Worm (Caenorhabditis elegans) whole organism, early embryonic: Measurements from ENCODE around the gene col-117.

Experiments
- B0310.2 ChIP-seq: sonication (generic microtip); optimal IDR thresholded peaks from 2 replicates; lab custom pipeline; 2016; ENCODE audit warnings: mild to moderate bottlenecking, missing genetic modification characterization, missing compliant biosample characterization
- F13C5.2 ChIP-seq: sonication (generic microtip); optimal IDR thresholded peaks from 2 replicates; lab custom pipeline; 2017; ENCODE audit warnings: mild to moderate bottlenecking, missing genetic modification characterization, inconsistent platforms, missing compliant biosample characterization
- aly-1 ChIP-seq: sonication (generic microtip); optimal IDR thresholded peaks from 2 replicates; lab custom pipeline; 2016; ENCODE audit warnings: missing genetic modification characterization, missing compliant biosample characterization
- ama-1 ChIP-seq: fragments of 150-350 bp; optimal IDR thresholded peaks from 2 replicates; lab custom pipeline; 2014
- ceh-13 ChIP-seq: fragments of 200-800 bp; sonication (Bioruptor generic); optimal IDR thresholded peaks from 2 replicates; lab custom pipeline; 2018; ENCODE audit warnings: mild to moderate bottlenecking, missing genetic modification characterization, missing compliant biosample characterization
- ceh-36 ChIP-seq: sonication (generic microtip); optimal IDR thresholded peaks from 2 replicates; lab custom pipeline; 2016; ENCODE audit warnings: missing genetic modification characterization, inconsistent platforms, missing compliant biosample characterization
- ets-7 ChIP-seq: sonication (generic microtip); optimal IDR thresholded peaks from 2 replicates; lab custom pipeline; 2016; ENCODE audit warnings: missing genotype, missing genetic modification characterization, missing compliant biosample characterization
- flt-1 ChIP-seq: fragments of 200-800 bp; sonication (Bioruptor generic); IDR thresholded peaks from 2 replicates; pipeline ENCODE4 v1.3.6; 2022; ENCODE audit warnings: missing genetic modification characterization, missing compliant biosample characterization
- hmbx-1 ChIP-seq: sonication (generic microtip); optimal IDR thresholded peaks from 2 replicates; lab custom pipeline; 2016; ENCODE audit warnings: mild to moderate bottlenecking, missing genetic modification characterization, missing compliant biosample characterization
- hnd-1 ChIP-seq: sonication (generic microtip); optimal IDR thresholded peaks from 2 replicates; lab custom pipeline; 2016; ENCODE audit warnings: missing genetic modification characterization, missing compliant biosample characterization
- scrt-1 ChIP-seq: fragments of 200-800 bp; sonication (Bioruptor generic); IDR thresholded peaks from 2 replicates; pipeline ENCODE4 v1.3.6; 2022; ENCODE audit warnings: missing genetic modification characterization, missing compliant biosample characterization
- sea-1 ChIP-seq: fragments of 200-800 bp; sonication (Bioruptor generic); conservative IDR thresholded peaks from 2 replicates; pipeline ENCODE4 v1.3.6; 2022; ENCODE audit warnings: missing genetic modification characterization, missing compliant biosample characterization
- tbx-37 ChIP-seq: fragments of 200-800 bp; sonication (Bioruptor generic); conservative IDR thresholded peaks from 2 replicates; pipeline ENCODE4 v1.3.6; 2022; ENCODE audit warnings: missing genetic modification reagents, missing genetic modification characterization, missing compliant biosample characterization
- tra-4 ChIP-seq: sonication (generic microtip); optimal IDR thresholded peaks from 2 replicates; lab custom pipeline; 2017; ENCODE audit warnings: missing genetic modification characterization, missing compliant biosample characterization

DNA sequence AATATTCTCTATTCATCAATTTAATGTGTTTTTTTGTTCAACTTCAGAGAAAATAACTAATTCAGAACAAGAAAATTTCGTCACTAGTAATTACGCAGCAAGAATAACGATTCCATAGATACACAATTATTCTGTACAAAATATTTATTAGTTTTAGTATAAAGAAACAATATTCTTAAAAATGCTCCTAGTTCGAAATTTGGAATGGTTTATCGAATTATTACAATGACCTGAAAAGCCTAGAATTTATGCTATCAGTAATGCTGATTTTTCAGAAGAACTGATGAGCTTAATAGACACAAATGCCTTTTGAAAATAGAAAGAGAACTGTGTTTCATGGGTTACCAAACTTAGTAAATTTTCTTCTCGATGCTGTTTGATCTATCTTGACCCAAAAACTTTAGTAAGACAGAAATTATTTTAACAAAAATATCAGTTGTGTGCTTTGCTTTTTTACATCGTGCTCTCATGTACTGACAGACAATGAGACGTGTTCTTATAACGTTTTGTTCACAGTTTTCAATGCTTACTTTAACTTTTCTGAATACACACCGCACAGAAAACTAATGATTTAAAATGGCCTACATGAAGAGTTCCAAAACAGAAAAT is 2.1 kb upstream of the col-117 start:
- no peak for TF ChIP-seq ama-1 (lab: Kevin White, UChicago)
- TF ChIP-seq ets-7 (tag; lab: Kevin White, UChicago) = no peak
- no peak for TF ChIP-seq hmbx-1
- no peak for TF ChIP-seq sea-1 (GFP tag; lab: Robert Waterston, UW)
- TF ChIP-seq tra-4 (tag; lab: Kevin White, UChicago) = no peak
- TF ChIP-seq ceh-36 = no peak
- no peak for TF ChIP-seq tbx-37 (GFP tag; lab: Robert Waterston, UW)
- TF ChIP-seq F13C5.2 (tag; lab: Kevin White, UChicago) = no peak
- TF ChIP-seq scrt-1 (GFP tag; lab: Robert Waterston, UW) = no peak
- no peak for TF ChIP-seq hnd-1
- TF ChIP-seq ceh-13 (GFP tag; lab: Kevin White, UChicago) = no peak
- no peak for TF ChIP-seq aly-1 (tag; lab: Kevin White, UChicago)
- TF ChIP-seq flt-1 (GFP tag; lab: Robert Waterston, UW) = no peak
- no peak for TF ChIP-seq B0310.2 (tag; lab: Kevin White, UChicago)
